Fruit fly (Drosophila melanogaster) whole organism, embryonic: ENCODE measurements around the gene PIP4K.

Source experiments
- Atf6 ChIP-seq: fragments of 200-800 bp; sonication (Bioruptor generic); IDR thresholded peaks from 2 replicates; pipeline ENCODE4 v1.3.6; 2022; ENCODE audit warnings: missing biosample characterization, missing genetic modification characterization
- Bgb ChIP-seq: fragments of 200-800 bp; sonication (Bioruptor generic); IDR thresholded peaks from 2 replicates; pipeline ENCODE4 v1.3.6; 2022; ENCODE audit warnings: missing biosample characterization, missing genetic modification characterization; ENCODE audit not compliant: partially characterized antibody
- CG10147 ChIP-seq: fragments of 200-800 bp; sonication (Bioruptor generic); optimal IDR thresholded peaks from 2 replicates; lab custom pipeline; 2019; ENCODE audit warnings: missing biosample characterization, mild to moderate bottlenecking, missing genetic modification characterization, moderate library complexity
- CG10267 ChIP-seq: fragments of 200-800 bp; sonication (Bioruptor generic); optimal IDR thresholded peaks from 2 replicates; lab custom pipeline; 2018; ENCODE audit warnings: missing biosample characterization, mild to moderate bottlenecking, missing genetic modification characterization, moderate library complexity
- CG10366 ChIP-seq: fragments of 200-800 bp; sonication (Bioruptor generic); IDR thresholded peaks from 2 replicates; pipeline ENCODE4 v1.3.6; 2022; ENCODE audit warnings: missing biosample characterization, missing genetic modification characterization
- CG10462 ChIP-seq: fragments of 200-800 bp; sonication (Bioruptor generic); optimal IDR thresholded peaks from 2 replicates; lab custom pipeline; 2016; ENCODE audit warnings: missing biosample characterization, missing genetic modification characterization
- CG10543 ChIP-seq: fragments of 200-800 bp; sonication (Bioruptor generic); optimal IDR thresholded peaks from 3 replicates; lab custom pipeline; 2017; ENCODE audit warnings: missing biosample characterization, mild to moderate bottlenecking, missing genetic modification characterization, moderate library complexity
- CG10565 ChIP-seq: fragments of 200-800 bp; sonication (Bioruptor generic); optimal IDR thresholded peaks from 3 replicates; lab custom pipeline; 2016; ENCODE audit warnings: missing biosample characterization, mild to moderate bottlenecking, missing genetic modification characterization
- CG10654 ChIP-seq: fragments of 200-800 bp; sonication (Bioruptor generic); optimal IDR thresholded peaks from 2 replicates; lab custom pipeline; 2016; ENCODE audit warnings: missing biosample characterization, missing genetic modification characterization
- CG11093 ChIP-seq: fragments of 200-800 bp; sonication (Bioruptor generic); IDR thresholded peaks from 3 replicates; pipeline ENCODE4 v1.3.6; 2022; ENCODE audit warnings: missing biosample characterization, missing genetic modification characterization
- CG12071 ChIP-seq: fragments of 200-800 bp; sonication (Bioruptor generic); optimal IDR thresholded peaks from 3 replicates; lab custom pipeline; 2018; ENCODE audit warnings: missing biosample characterization, mild to moderate bottlenecking, missing genetic modification characterization
- CG12155 ChIP-seq: fragments of 200-800 bp; sonication (Bioruptor generic); optimal IDR thresholded peaks from 3 replicates; lab custom pipeline; 2016; ENCODE audit warnings: missing biosample characterization, missing genetic modification characterization
- CG14710 ChIP-seq: fragments of 200-800 bp; sonication (Bioruptor generic); optimal IDR thresholded peaks from 3 replicates; lab custom pipeline; 2019; ENCODE audit warnings: missing biosample characterization, mild to moderate bottlenecking, missing genetic modification characterization, moderate library complexity
- CG15269 ChIP-seq: fragments of 200-800 bp; sonication (Bioruptor generic); optimal IDR thresholded peaks from 2 replicates; lab custom pipeline; 2018; ENCODE audit warnings: missing biosample characterization, mild to moderate bottlenecking, missing genetic modification characterization, moderate library complexity
- CG15514 ChIP-seq: fragments of 200-800 bp; sonication (Bioruptor generic); optimal IDR thresholded peaks from 3 replicates; lab custom pipeline; 2017; ENCODE audit warnings: missing biosample characterization, missing genetic modification characterization, mild to moderate bottlenecking, moderate library complexity, missing genetic modification reagents
- CG16815 ChIP-seq: fragments of 200-800 bp; sonication (Bioruptor generic); optimal IDR thresholded peaks from 3 replicates; lab custom pipeline; 2017; ENCODE audit warnings: missing biosample characterization, mild to moderate bottlenecking, missing genetic modification characterization
- CG2678 ChIP-seq: fragments of 200-800 bp; sonication (Bioruptor generic); optimal IDR thresholded peaks from 3 replicates; lab custom pipeline; 2019; ENCODE audit warnings: missing biosample characterization, mild to moderate bottlenecking, missing genetic modification characterization, moderate library complexity
- CG3407 ChIP-seq: fragments of 200-800 bp; sonication (Bioruptor generic); optimal IDR thresholded peaks from 2 replicates; lab custom pipeline; 2018; ENCODE audit warnings: missing biosample characterization, mild to moderate bottlenecking, missing genetic modification characterization
- CG3838 ChIP-seq: fragments of 200-800 bp; sonication (Bioruptor generic); optimal IDR thresholded peaks from 3 replicates; lab custom pipeline; 2016; ENCODE audit warnings: missing biosample characterization, missing genetic modification characterization
- CG7963 ChIP-seq: fragments of 200-800 bp; sonication (Bioruptor generic); IDR thresholded peaks from 3 replicates; pipeline ENCODE4 v1.3.6; 2022; ENCODE audit warnings: missing biosample characterization, missing genetic modification characterization; ENCODE audit not compliant: partially characterized antibody
- CG8089 ChIP-seq: fragments of 200-800 bp; sonication (Bioruptor generic); optimal IDR thresholded peaks from 3 replicates; lab custom pipeline; 2016; ENCODE audit warnings: missing biosample characterization, missing genetic modification characterization
- CG8290 ChIP-seq, 3 experiments: fragments of 200-800 bp; sonication (Bioruptor generic); optimal IDR thresholded peaks; 2 replicates each; lab custom pipeline; 2016 to 2019; ENCODE audit warnings: missing biosample characterization in 3 of 3, missing genetic modification characterization in 3 of 3, mild to moderate bottlenecking in 2 of 3, moderate library complexity in 1 of 3
- CG9727 ChIP-seq: fragments of 200-800 bp; sonication (Bioruptor generic); optimal IDR thresholded peaks from 3 replicates; lab custom pipeline; 2017; ENCODE audit warnings: missing biosample characterization, mild to moderate bottlenecking, missing genetic modification characterization
- D ChIP-seq, 2 experiments: fragments of 200-800 bp in 1 of 2; fragments of >200 bp in 1 of 2; sonication (Bioruptor generic) in 1 of 2; optimal IDR thresholded peaks; 2 replicates in 1 of 2; 3 replicates in 1 of 2; lab custom pipeline; 2017; ENCODE audit warnings: mild to moderate bottlenecking in 1 of 2, missing biosample characterization in 1 of 2, missing genetic modification characterization in 1 of 2, missing genetic modification reagents in 1 of 2
- Dip3 ChIP-seq: fragments of 200-800 bp; sonication (Bioruptor generic); optimal IDR thresholded peaks from 3 replicates; lab custom pipeline; 2016; ENCODE audit warnings: missing biosample characterization, missing genetic modification characterization
- HLH3B ChIP-seq: fragments of 200-800 bp; sonication (Bioruptor generic); IDR thresholded peaks from 2 replicates; pipeline ENCODE4 v1.3.6; 2022; ENCODE audit warnings: missing biosample characterization, missing genetic modification characterization
- Jarid2 ChIP-seq: fragments of 200-800 bp; sonication (Bioruptor generic); optimal IDR thresholded peaks from 3 replicates; lab custom pipeline; 2017; ENCODE audit warnings: mild to moderate bottlenecking, missing biosample characterization, missing genetic modification reagents, missing genetic modification characterization
- Mes4 ChIP-seq: fragments of 200-800 bp; sonication (Bioruptor generic); optimal IDR thresholded peaks from 2 replicates; lab custom pipeline; 2016; ENCODE audit warnings: missing biosample characterization, missing genetic modification characterization
- NFAT ChIP-seq: fragments of 200-800 bp; sonication (Bioruptor generic); IDR thresholded peaks from 2 replicates; pipeline ENCODE4 v1.3.6; 2022; ENCODE audit warnings: missing biosample characterization, missing genetic modification characterization
- Opbp ChIP-seq: fragments of 200-800 bp; sonication (Bioruptor generic); IDR thresholded peaks from 3 replicates; pipeline ENCODE4 v1.3.6; 2022; ENCODE audit warnings: missing biosample characterization, missing genetic modification characterization; ENCODE audit not compliant: partially characterized antibody
- PHDP ChIP-seq: fragments of 200-800 bp; sonication (Bioruptor generic); optimal IDR thresholded peaks from 3 replicates; lab custom pipeline; 2018; ENCODE audit warnings: missing biosample characterization, mild to moderate bottlenecking, missing genetic modification characterization, moderate library complexity
- amos ChIP-seq: fragments of 200-800 bp; sonication (Bioruptor generic); IDR thresholded peaks from 2 replicates; pipeline ENCODE4 v1.3.6; 2022; ENCODE audit warnings: missing biosample characterization, missing genetic modification characterization; ENCODE audit not compliant: partially characterized antibody
- aop ChIP-seq: fragments of 200-800 bp; sonication (Bioruptor generic); IDR thresholded peaks from 2 replicates; pipeline ENCODE4 v1.3.6; 2022; ENCODE audit warnings: missing biosample characterization, missing genetic modification characterization
- btn ChIP-seq: fragments of 200-800 bp; sonication (Bioruptor generic); optimal IDR thresholded peaks from 2 replicates; lab custom pipeline; 2016; ENCODE audit warnings: missing biosample characterization, missing genetic modification characterization
- dm ChIP-seq: fragments of 200-800 bp; sonication (Bioruptor generic); optimal IDR thresholded peaks from 3 replicates; lab custom pipeline; 2016; ENCODE audit warnings: missing biosample characterization, missing genetic modification characterization
- dmrt99B ChIP-seq: fragments of 200-800 bp; sonication (Bioruptor generic); optimal IDR thresholded peaks from 2 replicates; lab custom pipeline; 2018; ENCODE audit warnings: missing biosample characterization, mild to moderate bottlenecking, missing genetic modification characterization, moderate library complexity
- fru ChIP-seq: fragments of >200 bp; optimal IDR thresholded peaks from 2 replicates; lab custom pipeline; 2017
- grau ChIP-seq: fragments of 200-800 bp; optimal IDR thresholded peaks from 3 replicates; lab custom pipeline; 2019; ENCODE audit warnings: missing biosample characterization, mild to moderate bottlenecking, missing genetic modification characterization, moderate library complexity
- pho ChIP-seq: fragments of 200-800 bp; sonication (Bioruptor generic); optimal IDR thresholded peaks from 2 replicates; lab custom pipeline; 2016; ENCODE audit warnings: missing biosample characterization, missing genetic modification characterization
- phol ChIP-seq: fragments of 200-800 bp; sonication (Bioruptor generic); optimal IDR thresholded peaks from 3 replicates; lab custom pipeline; 2018; ENCODE audit warnings: missing biosample characterization, mild to moderate bottlenecking, missing genetic modification characterization, moderate library complexity
- pnt ChIP-seq: fragments of 200-800 bp; sonication (Bioruptor generic); optimal IDR thresholded peaks from 3 replicates; lab custom pipeline; 2016; ENCODE audit warnings: missing biosample characterization, missing genetic modification characterization
- pzg ChIP-seq: fragments of 200-800 bp; sonication (Bioruptor generic); optimal IDR thresholded peaks from 3 replicates; lab custom pipeline; 2018; ENCODE audit warnings: missing biosample characterization, mild to moderate bottlenecking, missing genetic modification characterization, moderate library complexity
- repo ChIP-seq: fragments of 200-800 bp; sonication (Bioruptor generic); optimal IDR thresholded peaks from 2 replicates; lab custom pipeline; 2016; ENCODE audit warnings: missing biosample characterization, missing genetic modification characterization
- slp2 ChIP-seq: fragments of 200-800 bp; sonication (Bioruptor generic); optimal IDR thresholded peaks from 2 replicates; lab custom pipeline; 2016; ENCODE audit warnings: missing biosample characterization, missing genetic modification characterization
- so ChIP-seq: fragments of 200-800 bp; sonication (Bioruptor generic); IDR thresholded peaks from 3 replicates; pipeline ENCODE4 v1.3.6; 2022; ENCODE audit warnings: missing biosample characterization, missing genetic modification characterization
- stc ChIP-seq: fragments of 200-800 bp; sonication (Bioruptor generic); IDR thresholded peaks from 2 replicates; pipeline ENCODE4 v1.3.6; 2022; ENCODE audit warnings: missing biosample characterization, missing genetic modification characterization
- tna ChIP-seq: fragments of 200-800 bp; sonication (Bioruptor generic); IDR thresholded peaks from 2 replicates; pipeline ENCODE4 v1.3.6; 2022; ENCODE audit warnings: missing biosample characterization, missing genetic modification characterization; ENCODE audit not compliant: partially characterized antibody
- ttk ChIP-seq: fragments of 200-800 bp; sonication (Bioruptor generic); IDR thresholded peaks from 2 replicates; pipeline ENCODE4 v2.1.2; 2022; ENCODE audit warnings: missing biosample characterization, missing genetic modification characterization
- vfl ChIP-seq: fragments of 200-800 bp; sonication (Bioruptor generic); optimal IDR thresholded peaks from 2 replicates; lab custom pipeline; 2016; ENCODE audit warnings: missing biosample characterization, missing genetic modification characterization
- vvl ChIP-seq: fragments of 200-800 bp; sonication (Bioruptor generic); IDR thresholded peaks from 2 replicates; pipeline ENCODE4 v1.3.6; 2022; ENCODE audit warnings: missing biosample characterization, missing genetic modification characterization
- zfh2 ChIP-seq: fragments of 200-800 bp; sonication (Bioruptor generic); optimal IDR thresholded peaks from 2 replicates; lab custom pipeline; 2016; ENCODE audit warnings: missing biosample characterization, missing genetic modification characterization

Gene PIP4K

dm6 chr4:1199178-1199577 is 2.5 kb upstream of the PIP4K start (continued):
- TF ChIP-seq PHDP (tag; lab: Kevin White, UChicago): peak; percentile 64
- TF ChIP-seq phol (tag; lab: Kevin White, UChicago): no peak
- TF ChIP-seq CG10654 (GFP tag; lab: Kevin White, UChicago): no peak
- no peak for TF ChIP-seq vvl (GFP tag; lab: Robert Waterston, UW)
- TF ChIP-seq CG8089 (GFP tag; lab: Kevin White, UChicago): no peak
- no peak for TF ChIP-seq CG12155 (GFP tag; lab: Kevin White, UChicago)
- TF ChIP-seq CG10543 (GFP tag; lab: Kevin White, UChicago): no peak
- TF ChIP-seq D (optimal IDR thresholded peaks at IDR 0.05; lab: Kevin White, UChicago): no peak
- TF ChIP-seq D (GFP tag; optimal IDR thresholded peaks at IDR 0.05; lab: Kevin White, UChicago): no peak
- TF ChIP-seq CG11093 (GFP tag; lab: Robert Waterston, UW): no peak
- TF ChIP-seq CG14710 (tag; lab: Kevin White, UChicago): peak; percentile 34
- no peak for TF ChIP-seq CG10565 (GFP tag; lab: Kevin White, UChicago)
- no peak for TF ChIP-seq HLH3B
- TF ChIP-seq dm: no peak
- no peak for TF ChIP-seq CG10462 (GFP tag; lab: Kevin White, UChicago)
- TF ChIP-seq Mes4 (GFP tag; lab: Kevin White, UChicago): no peak
- TF ChIP-seq repo (GFP tag; lab: Kevin White, UChicago): no peak
- TF ChIP-seq tna (GFP tag; lab: Robert Waterston, UW): no peak
- TF ChIP-seq CG2678 (tag; lab: Kevin White, UChicago): no peak
- TF ChIP-seq CG10366 (GFP tag; lab: Robert Waterston, UW): no peak
- TF ChIP-seq btn (GFP tag; lab: Kevin White, UChicago): no peak
- TF ChIP-seq CG9727: no peak
- TF ChIP-seq stc: no peak
- TF ChIP-seq amos (GFP tag; lab: Robert Waterston, UW): no peak
- no peak for TF ChIP-seq so (GFP tag; lab: Robert Waterston, UW)
- TF ChIP-seq vfl (GFP tag; lab: Kevin White, UChicago): no peak
- no peak for TF ChIP-seq grau
- no peak for TF ChIP-seq fru
- no peak for TF ChIP-seq dmrt99B (tag; lab: Kevin White, UChicago)
- TF ChIP-seq CG10267 (tag; lab: Kevin White, UChicago): no peak
- TF ChIP-seq CG16815 (GFP tag; lab: Kevin White, UChicago): no peak
- TF ChIP-seq CG12071 (GFP tag; lab: Kevin White, UChicago): no peak
- no peak for TF ChIP-seq pho (GFP tag; lab: Kevin White, UChicago)
- no peak for TF ChIP-seq pnt (GFP tag; lab: Kevin White, UChicago)
- no peak for TF ChIP-seq Atf6 (GFP tag; lab: Robert Waterston, UW)
- TF ChIP-seq CG7963: no peak
- TF ChIP-seq NFAT (GFP tag; lab: Robert Waterston, UW): no peak
- TF ChIP-seq CG8290 (GFP tag; optimal IDR thresholded peaks at IDR 0.05; lab: Kevin White, UChicago): no peak
- TF ChIP-seq CG8290 (tag; optimal IDR thresholded peaks at IDR 0.05; lab: Kevin White, UChicago): peak in 1 of 2 experiments; percentile 43
- no peak for TF ChIP-seq pzg (GFP tag; lab: Kevin White, UChicago)
- TF ChIP-seq Dip3 (GFP tag; lab: Kevin White, UChicago): no peak
- TF ChIP-seq CG15269 (tag; lab: Kevin White, UChicago): no peak
- no peak for TF ChIP-seq ttk
- no peak for TF ChIP-seq Jarid2 (GFP tag; lab: Kevin White, UChicago)
- TF ChIP-seq Bgb (GFP tag; lab: Robert Waterston, UW): no peak
- no peak for TF ChIP-seq CG3838 (GFP tag; lab: Kevin White, UChicago)
- TF ChIP-seq slp2 (GFP tag; lab: Kevin White, UChicago): no peak
- TF ChIP-seq Opbp (GFP tag; lab: Robert Waterston, UW): no peak
- no peak for TF ChIP-seq CG15514
- TF ChIP-seq aop (GFP tag; lab: Robert Waterston, UW): no peak
- no peak for TF ChIP-seq CG3407 (GFP tag; lab: Kevin White, UChicago)
- no peak for TF ChIP-seq CG10147 (GFP tag; lab: Kevin White, UChicago)
- no peak for TF ChIP-seq zfh2 (GFP tag; lab: Kevin White, UChicago)
